Worm (Caenorhabditis elegans) whole organism, L4 larva: ENCODE measurements around the gene ugt-46.
A peak's percentile ranks its signal among the peaks of the same experiment; 100 is the strongest.

ENCODE experiments used
- F49E8.2 ChIP-seq: sonication (generic microtip); optimal IDR thresholded peaks from 2 replicates; lab custom pipeline; 2016; ENCODE audit warnings: missing compliant biosample characterization, mild to moderate bottlenecking, missing genetic modification characterization, borderline replicate concordance
- R02D3.7 ChIP-seq: fragments of 150-350 bp; sonication (generic microtip); optimal IDR thresholded peaks from 3 replicates; lab custom pipeline; 2014; ENCODE audit warnings: missing biosample characterization, missing genetic modification characterization
- T26A8.4 ChIP-seq: fragments of 200-800 bp; sonication (Bioruptor generic); IDR thresholded peaks from 2 replicates; pipeline ENCODE4 v1.3.6; 2022; ENCODE audit warnings: missing genetic modification characterization, missing compliant biosample characterization
- Y48G9A.11 ChIP-seq: fragments of 200-800 bp; sonication (Bioruptor generic); IDR thresholded peaks from 2 replicates; pipeline ENCODE4 v1.3.6; 2022; ENCODE audit warnings: missing genetic modification reagents, missing genetic modification characterization, missing compliant biosample characterization
- Y5F2A.4 ChIP-seq: fragments of 200-800 bp; sonication (Bioruptor generic); optimal IDR thresholded peaks from 2 replicates; lab custom pipeline; 2018; ENCODE audit warnings: mild to moderate bottlenecking, missing genetic modification characterization, missing compliant biosample characterization
- Y75B8A.6 ChIP-seq: fragments of 200-800 bp; sonication (Bioruptor generic); IDR thresholded peaks from 2 replicates; pipeline ENCODE4 v1.3.6; 2022; ENCODE audit warnings: missing genetic modification reagents, missing genetic modification characterization, missing compliant biosample characterization
- ZK546.5 ChIP-seq, 2 experiments: sonication (generic microtip); optimal IDR thresholded peaks; 2 replicates each; lab custom pipeline; 2017; ENCODE audit warnings: missing biosample characterization in 2 of 2, missing genetic modification characterization in 2 of 2
- aha-1 ChIP-seq: fragments of 150-350 bp; peaks from one replicate; lab custom pipeline; 2014; ENCODE audit warnings: missing biosample characterization, missing genetic modification characterization
- attf-4 ChIP-seq: sonication (generic microtip); optimal IDR thresholded peaks from 3 replicates; lab custom pipeline; 2017; ENCODE audit warnings: missing biosample characterization, missing genetic modification characterization
- ceh-44 ChIP-seq: fragments of 200-800 bp; sonication (Bioruptor generic); IDR thresholded peaks from 2 replicates; pipeline ENCODE4 v1.3.6; 2022; ENCODE audit warnings: missing genetic modification reagents, missing genetic modification characterization, missing compliant biosample characterization
- ceh-62 ChIP-seq: sonication (generic microtip); optimal IDR thresholded peaks from 2 replicates; lab custom pipeline; 2017; ENCODE audit warnings: missing biosample characterization, missing genetic modification characterization
- ces-1 ChIP-seq: fragments of 150-350 bp; sonication (generic microtip); optimal IDR thresholded peaks from 4 replicates; lab custom pipeline; 2014; ENCODE audit warnings: missing biosample characterization, missing genetic modification reagents, missing genetic modification characterization
- cey-2 ChIP-seq: sonication (generic microtip); optimal IDR thresholded peaks from 3 replicates; lab custom pipeline; 2017; ENCODE audit warnings: missing genetic modification characterization, mild to moderate bottlenecking, missing compliant biosample characterization, antibody characterized with exemption, borderline replicate concordance; ENCODE audit not compliant: insufficient read depth
- dmd-8 ChIP-seq: fragments of 200-800 bp; sonication (Bioruptor generic); IDR thresholded peaks from 2 replicates; pipeline ENCODE4 v1.3.6; 2022; ENCODE audit warnings: missing genetic modification characterization, missing compliant biosample characterization
- dmd-9 ChIP-seq: fragments of 200-800 bp; sonication (Bioruptor generic); IDR thresholded peaks from 2 replicates; pipeline ENCODE4 v1.3.6; 2022; ENCODE audit warnings: missing genetic modification reagents, missing genetic modification characterization, missing compliant biosample characterization
- dpl-1 ChIP-seq: fragments of 150-350 bp; optimal IDR thresholded peaks from 2 replicates; lab custom pipeline; 2014; ENCODE audit warnings: missing biosample characterization, missing genetic modification reagents, missing genetic modification characterization
- duxl-1 ChIP-seq: sonication (generic microtip); optimal IDR thresholded peaks from 2 replicates; lab custom pipeline; 2016; ENCODE audit warnings: mild to moderate bottlenecking, missing genetic modification characterization, moderate library complexity, missing compliant biosample characterization; ENCODE audit not compliant: poor library complexity
- fos-1 ChIP-seq: fragments of 150-350 bp; optimal IDR thresholded peaks from 2 replicates; lab custom pipeline; 2014; ENCODE audit warnings: missing biosample characterization, missing genetic modification characterization
- hlh-11 ChIP-seq: fragments of 200-800 bp; sonication (Bioruptor generic); optimal IDR thresholded peaks from 2 replicates; lab custom pipeline; 2018; ENCODE audit warnings: mild to moderate bottlenecking, missing genetic modification characterization, missing compliant biosample characterization
- hmg-1.1 ChIP-seq: fragments of 200-800 bp; sonication (Bioruptor generic); IDR thresholded peaks from 2 replicates; pipeline ENCODE4 v1.3.6; 2022; ENCODE audit warnings: missing genetic modification reagents, missing genetic modification characterization, missing compliant biosample characterization
- lin-29 ChIP-seq: fragments of 200-800 bp; sonication (Bioruptor generic); IDR thresholded peaks from 2 replicates; pipeline ENCODE4 v1.3.6; 2022; ENCODE audit warnings: missing genetic modification reagents, missing genetic modification characterization, missing compliant biosample characterization
- lin-38 ChIP-seq: fragments of 200-800 bp; sonication (Bioruptor generic); IDR thresholded peaks from 2 replicates; pipeline ENCODE4 v1.3.6; 2022; ENCODE audit warnings: missing genetic modification reagents, missing genetic modification characterization, missing compliant biosample characterization
- mdl-1 ChIP-seq, 2 experiments: fragments of 150-350 bp in 1 of 2; sonication (generic microtip) in 1 of 2; optimal IDR thresholded peaks; 2 replicates each; lab custom pipeline; 2014 to 2017; ENCODE audit warnings: missing biosample characterization in 2 of 2, missing genetic modification characterization in 2 of 2
- mdt-29 ChIP-seq: fragments of 200-800 bp; sonication (Bioruptor generic); IDR thresholded peaks from 2 replicates; pipeline ENCODE4 v1.3.6; 2022; ENCODE audit warnings: missing genetic modification reagents, missing genetic modification characterization, missing compliant biosample characterization
- mes-2 ChIP-seq: sonication (generic microtip); optimal IDR thresholded peaks from 2 replicates; lab custom pipeline; 2016; ENCODE audit warnings: missing genotype, mild to moderate bottlenecking, missing genetic modification characterization, missing compliant biosample characterization; ENCODE audit not compliant: poor library complexity, severe bottlenecking
- mxl-3 ChIP-seq: fragments of 200-800 bp; sonication (Bioruptor generic); optimal IDR thresholded peaks from 2 replicates; lab custom pipeline; 2018; ENCODE audit warnings: mild to moderate bottlenecking, missing genetic modification characterization, missing compliant biosample characterization
- nhr-10 ChIP-seq: fragments of 150-350 bp; optimal IDR thresholded peaks from 2 replicates; lab custom pipeline; 2014; ENCODE audit warnings: missing biosample characterization, missing genetic modification characterization
- nhr-102 ChIP-seq: sonication (generic microtip); optimal IDR thresholded peaks from 2 replicates; lab custom pipeline; 2016; ENCODE audit warnings: mild to moderate bottlenecking, missing genetic modification characterization, moderate library complexity, missing compliant biosample characterization
- nhr-42 ChIP-seq: fragments of 200-800 bp; sonication (Bioruptor generic); IDR thresholded peaks from 2 replicates; pipeline ENCODE4 v1.3.6; 2022; ENCODE audit warnings: missing genetic modification characterization, missing compliant biosample characterization
- nhr-6 ChIP-seq: fragments of 150-350 bp; optimal IDR thresholded peaks from 2 replicates; lab custom pipeline; 2014; ENCODE audit warnings: missing biosample characterization, missing genetic modification characterization
- nhr-77 ChIP-seq: fragments of 150-350 bp; optimal IDR thresholded peaks from 2 replicates; lab custom pipeline; 2014; ENCODE audit warnings: missing biosample characterization, missing genetic modification characterization
- pha-4 ChIP-seq, 2 experiments: fragments of 150-350 bp in 1 of 2; fragments of 200-800 bp in 1 of 2; sonication (Bioruptor generic) in 1 of 2; IDR thresholded peaks in 1 of 2; optimal IDR thresholded peaks in 1 of 2; 2 replicates each; pipeline versions ENCODE4 v1.3.6 to Lab custom; 2014 to 2022; ENCODE audit warnings: missing genetic modification characterization in 2 of 2, missing genetic modification reagents in 2 of 2, missing biosample characterization in 1 of 2, missing compliant biosample characterization in 1 of 2
- rbr-2 ChIP-seq: sonication (generic microtip); optimal IDR thresholded peaks from 2 replicates; lab custom pipeline; 2016; ENCODE audit warnings: missing genotype, missing genetic modification characterization, missing compliant biosample characterization
- saeg-2 ChIP-seq: fragments of 200-800 bp; sonication (Bioruptor generic); IDR thresholded peaks from 2 replicates; pipeline ENCODE4 v1.3.6; 2022; ENCODE audit warnings: missing genetic modification reagents, missing genetic modification characterization, missing compliant biosample characterization
- set-16 ChIP-seq: fragments of 200-800 bp; sonication (Bioruptor generic); IDR thresholded peaks from 2 replicates; pipeline ENCODE4 v1.3.6; 2022; ENCODE audit warnings: missing genetic modification reagents, missing genetic modification characterization, missing compliant biosample characterization
- snpc-1.2 ChIP-seq: fragments of 200-800 bp; sonication (Bioruptor generic); IDR thresholded peaks from 2 replicates; pipeline ENCODE4 v1.3.6; 2022; ENCODE audit warnings: missing genetic modification reagents, missing genetic modification characterization, missing compliant biosample characterization
- spr-3 ChIP-seq: fragments of 200-800 bp; sonication (Bioruptor generic); optimal IDR thresholded peaks from 2 replicates; lab custom pipeline; 2018; ENCODE audit warnings: mild to moderate bottlenecking, missing genetic modification characterization, missing compliant biosample characterization
- tag-97 ChIP-seq: fragments of 200-800 bp; sonication (Bioruptor generic); IDR thresholded peaks from 2 replicates; pipeline ENCODE4 v1.3.6; 2022; ENCODE audit warnings: missing genetic modification characterization, missing compliant biosample characterization
- tra-1 ChIP-seq: fragments of 200-800 bp; sonication (Bioruptor generic); IDR thresholded peaks from 2 replicates; pipeline ENCODE4 v1.3.6; 2022; ENCODE audit warnings: missing genetic modification reagents, missing genetic modification characterization, missing compliant biosample characterization
- unc-130 ChIP-seq: sonication (generic microtip); optimal IDR thresholded peaks from 2 replicates; lab custom pipeline; 2016; ENCODE audit warnings: missing genetic modification reagents, missing genetic modification characterization, missing compliant biosample characterization
- unc-39 ChIP-seq: sonication (generic microtip); optimal IDR thresholded peaks from 2 replicates; lab custom pipeline; 2017; ENCODE audit warnings: missing biosample characterization, missing genetic modification characterization
- unc-62 ChIP-seq, 3 experiments: fragments of 150-350 bp in 1 of 3; sonication (generic microtip); optimal IDR thresholded peaks in 2 of 3; peaks in 1 of 3; 1 replicate in 1 of 3; 2 replicates in 2 of 3; lab custom pipeline; 2014 to 2017; ENCODE audit warnings: missing biosample characterization in 3 of 3, missing genetic modification characterization in 3 of 3, missing genetic modification reagents in 3 of 3, missing genotype in 1 of 3
- zag-1 ChIP-seq: fragments of 150-350 bp; optimal IDR thresholded peaks from 2 replicates; lab custom pipeline; 2014; ENCODE audit warnings: missing biosample characterization, missing genetic modification characterization
- ztf-11 ChIP-seq: fragments of 150-350 bp; optimal IDR thresholded peaks from 2 replicates; lab custom pipeline; 2014; ENCODE audit warnings: missing biosample characterization, missing genetic modification characterization

ugt-46 gene

DNA sequence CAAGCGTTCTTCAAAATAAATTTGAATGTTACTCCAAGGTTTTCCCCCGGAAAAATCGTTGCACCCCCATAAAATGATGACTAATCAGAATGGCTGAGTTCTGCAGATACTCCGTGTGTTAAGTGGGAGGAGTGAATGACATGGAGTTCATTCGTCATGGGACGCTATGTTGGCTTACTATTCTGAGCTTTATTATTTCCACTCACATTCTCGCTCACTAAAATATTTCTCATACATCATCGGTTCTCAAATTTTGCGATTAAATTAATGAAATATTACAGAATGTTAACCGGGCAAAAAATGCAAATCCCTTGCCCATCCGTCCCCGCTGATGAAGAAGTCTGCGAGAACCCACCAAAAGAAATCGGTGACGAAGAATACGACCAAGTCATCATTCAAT, 12.7 kb upstream of the ugt-46 start, which contains the start of gene F28C10.1:
Gene F28C10.1 (plus strand): TSS at position 301 of the 400 bp plus-strand sequence.
- no peak for TF ChIP-seq saeg-2 (GFP tag; lab: Robert Waterston, UW)
- no peak for TF ChIP-seq spr-3 (GFP tag; lab: Kevin White, UChicago)
- no peak for TF ChIP-seq T26A8.4 (GFP tag; lab: Robert Waterston, UW)
- no peak for TF ChIP-seq mdt-29
- TF ChIP-seq zag-1 (tag; lab: Kevin White, UChicago), result no peak
- no peak for TF ChIP-seq ceh-62 (tag; lab: Kevin White, UChicago)

DNA sequence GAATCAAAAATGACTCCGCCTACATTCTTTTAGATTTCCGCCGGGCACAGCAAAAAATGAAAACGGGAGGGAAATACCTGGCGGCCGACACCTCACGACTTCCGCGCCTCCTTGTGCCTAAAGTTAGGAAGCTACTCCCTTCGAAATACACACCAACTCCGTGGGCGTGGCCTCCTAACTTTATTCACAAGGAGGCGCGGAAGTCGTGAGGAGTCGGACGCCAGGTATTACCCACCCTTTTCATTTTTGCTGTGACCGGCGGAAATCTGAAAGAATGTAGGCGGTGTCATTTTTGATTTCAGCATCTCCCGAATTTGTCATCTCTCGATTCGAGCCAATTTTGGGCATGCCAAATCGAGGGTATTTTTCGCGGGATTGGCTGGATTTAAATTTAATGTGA, 8.0 kb upstream of the ugt-46 start:
- TF ChIP-seq ZK546.5 (tag; optimal IDR thresholded peaks at IDR 0.05; lab: Kevin White, UChicago) (no peak), snpc-1.2 (GFP tag; lab: Robert Waterston, UW) (0 out of 2 replicates have a peak, but pooled peaks have one; percentile 48), fos-1 (no peak), unc-39 (tag; lab: Kevin White, UChicago) (no peak), dmd-8 (GFP tag; lab: Robert Waterston, UW) (0 out of 2 replicates have a peak, but pooled peaks have one; percentile 15), ztf-11 (no peak), aha-1 (tag; lab: Kevin White, UChicago) (peak; percentile 20)

DNA sequence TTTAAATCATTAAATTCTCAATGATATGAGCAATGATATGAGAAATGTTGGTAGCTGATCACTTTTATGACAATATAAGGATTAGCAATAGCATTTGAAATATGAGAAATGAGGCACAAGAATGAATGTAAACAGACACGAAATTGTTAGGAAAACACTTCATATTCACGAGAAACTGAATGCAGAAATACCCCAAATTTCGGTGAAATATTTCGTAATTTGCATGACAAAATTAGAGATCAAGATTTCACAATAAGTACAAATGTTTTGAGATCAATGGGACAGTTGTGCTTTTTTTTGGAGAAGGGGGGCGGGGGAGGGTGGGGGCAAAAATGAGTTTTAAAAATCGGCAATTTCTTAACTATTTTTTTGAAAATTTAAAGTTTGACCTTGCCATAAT, 6.3 kb upstream of the ugt-46 start:
- no peak for TF ChIP-seq Y75B8A.6
- no peak for TF ChIP-seq Y5F2A.4 (GFP tag; lab: Kevin White, UChicago)

ce11 chrX:535728-536127, 5.6 kb upstream of the ugt-46 start, which contains the start of gene F28C10.3:
Gene F28C10.3 (minus strand): TSS chrX:535828.
- no peak for TF ChIP-seq R02D3.7 (tag; lab: Kevin White, UChicago)
- peak; percentile 37 for TF ChIP-seq dpl-1 (GFP tag; lab: Kevin White, UChicago)
- TF ChIP-seq Y75B8A.6, result no peak
- no peak for TF ChIP-seq Y48G9A.11 (GFP tag; lab: Robert Waterston, UW)
- TF ChIP-seq Y5F2A.4 (GFP tag; lab: Kevin White, UChicago), result no peak
- TF ChIP-seq mes-2 (tag; lab: Kevin White, UChicago), result peak; percentile 81
- no peak for TF ChIP-seq pha-4 (GFP tag; IDR thresholded peaks at IDR 0.05; lab: Robert Waterston, UW)
- peak; percentile 14 for TF ChIP-seq pha-4 (tag; optimal IDR thresholded peaks at IDR 0.05; lab: Kevin White, UChicago)
- no peak for TF ChIP-seq nhr-42
- peak; percentile 38 for TF ChIP-seq nhr-77 (tag; lab: Kevin White, UChicago)
- TF ChIP-seq nhr-10 (tag; lab: Kevin White, UChicago), result peak; percentile 37
- no peak for TF ChIP-seq cey-2 (tag; lab: Kevin White, UChicago)
- TF ChIP-seq attf-4 (tag; lab: Kevin White, UChicago), result no peak
- TF ChIP-seq lin-38 (GFP tag; lab: Robert Waterston, UW), result no peak
- TF ChIP-seq dmd-9 (GFP tag; lab: Robert Waterston, UW), result 0 out of 2 replicates have a peak, but pooled peaks have one; percentile 17
- TF ChIP-seq rbr-2 (tag; lab: Kevin White, UChicago), result peak; percentile 68
- TF ChIP-seq nhr-6 (tag; lab: Kevin White, UChicago), result peak; percentile 63
- peak; percentile 78 for TF ChIP-seq mxl-3
- peak; percentile 96 for TF ChIP-seq aha-1 (tag; lab: Kevin White, UChicago)
- TF ChIP-seq nhr-102, result no peak
- no peak for TF ChIP-seq set-16 (GFP tag; lab: Robert Waterston, UW)
- peak; percentile 70 for TF ChIP-seq tra-1 (GFP tag; lab: Robert Waterston, UW)
- no peak for TF ChIP-seq unc-130 (GFP tag; lab: Kevin White, UChicago)
- peak; percentile 53 for TF ChIP-seq duxl-1
- peak; percentile 89 for TF ChIP-seq hmg-1.1 (GFP tag; lab: Robert Waterston, UW)
- no peak for TF ChIP-seq F49E8.2 (tag; lab: Kevin White, UChicago)
- peak; percentile 89 for TF ChIP-seq hlh-11 (tag; lab: Kevin White, UChicago)
- no peak for TF ChIP-seq ceh-44 (GFP tag; lab: Robert Waterston, UW)
- TF ChIP-seq spr-3 (GFP tag; lab: Kevin White, UChicago), result no peak
- no peak for TF ChIP-seq tag-97
- TF ChIP-seq ces-1 (GFP tag; lab: Kevin White, UChicago), result no peak
- TF ChIP-seq saeg-2 (GFP tag; lab: Robert Waterston, UW), result no peak
- TF ChIP-seq mdl-1 (tag; optimal IDR thresholded peaks at IDR 0.05; lab: Kevin White, UChicago), result peak; percentile 88 to 91
- TF ChIP-seq unc-62 (GFP tag; optimal IDR thresholded peaks at IDR 0.05 in 1 of 2; lab: Kevin White, UChicago), result peak in 1 of 2 experiments; percentile 94
- TF ChIP-seq unc-62 (tag; optimal IDR thresholded peaks at IDR 0.05; lab: Kevin White, UChicago), result no peak
- TF ChIP-seq lin-29, result peak; percentile 28; the same call in 1 of the 2 replicates
